Fruit fly (Drosophila melanogaster) whole organism, embryonic: ENCODE results near the gene CG1703.

Source experiments
- B-H1 ChIP-seq: fragments of 200-800 bp; sonication (Bioruptor generic); IDR thresholded peaks from 3 replicates; pipeline ENCODE4 v1.3.6; 2022; ENCODE audit warnings: missing biosample characterization, missing genetic modification characterization
- CG10366 ChIP-seq: fragments of 200-800 bp; sonication (Bioruptor generic); IDR thresholded peaks from 2 replicates; pipeline ENCODE4 v1.3.6; 2022; ENCODE audit warnings: missing biosample characterization, missing genetic modification characterization
- CG11696 ChIP-seq: fragments of 200-800 bp; sonication (Bioruptor generic); IDR thresholded peaks from 2 replicates; pipeline ENCODE4 v1.3.6; 2022; ENCODE audit warnings: missing biosample characterization, missing genetic modification characterization
- CG14667 ChIP-seq: fragments of 200-800 bp; sonication (Bioruptor generic); IDR thresholded peaks from 2 replicates; pipeline ENCODE4 v1.3.6; 2022; ENCODE audit warnings: missing biosample characterization, missing genetic modification characterization
- CG14710 ChIP-seq: fragments of 200-800 bp; sonication (Bioruptor generic); optimal IDR thresholded peaks from 3 replicates; lab custom pipeline; 2019; ENCODE audit warnings: missing biosample characterization, mild to moderate bottlenecking, missing genetic modification characterization, moderate library complexity
- CG1529 ChIP-seq: fragments of 200-800 bp; sonication (Bioruptor generic); optimal IDR thresholded peaks from 3 replicates; lab custom pipeline; 2018; ENCODE audit warnings: missing biosample characterization, missing genetic modification characterization
- CG16779 ChIP-seq: fragments of 200-800 bp; sonication (Bioruptor generic); IDR thresholded peaks from 2 replicates; pipeline ENCODE4 v1.3.6; 2022; ENCODE audit warnings: missing biosample characterization, missing genetic modification characterization
- CG16815 ChIP-seq: fragments of 200-800 bp; sonication (Bioruptor generic); optimal IDR thresholded peaks from 3 replicates; lab custom pipeline; 2017; ENCODE audit warnings: missing biosample characterization, mild to moderate bottlenecking, missing genetic modification characterization
- CG18262 ChIP-seq: fragments of 200-800 bp; optimal IDR thresholded peaks from 3 replicates; lab custom pipeline; 2019; ENCODE audit warnings: missing biosample characterization, mild to moderate bottlenecking, missing genetic modification characterization, moderate library complexity
- CG2678 ChIP-seq: fragments of 200-800 bp; sonication (Bioruptor generic); optimal IDR thresholded peaks from 3 replicates; lab custom pipeline; 2019; ENCODE audit warnings: missing biosample characterization, mild to moderate bottlenecking, missing genetic modification characterization, moderate library complexity
- CG3065 ChIP-seq: fragments of 200-800 bp; sonication (Bioruptor generic); optimal IDR thresholded peaks from 2 replicates; lab custom pipeline; 2016; ENCODE audit warnings: missing biosample characterization, missing genetic modification characterization
- CG3407 ChIP-seq: fragments of 200-800 bp; sonication (Bioruptor generic); optimal IDR thresholded peaks from 2 replicates; lab custom pipeline; 2018; ENCODE audit warnings: missing biosample characterization, mild to moderate bottlenecking, missing genetic modification characterization
- CG4328 ChIP-seq: fragments of 200-800 bp; sonication (Bioruptor generic); optimal IDR thresholded peaks from 3 replicates; lab custom pipeline; 2017; ENCODE audit warnings: missing biosample characterization, missing genetic modification reagents, missing genetic modification characterization
- CG4360 ChIP-seq: fragments of 200-800 bp; sonication (Bioruptor generic); IDR thresholded peaks from 2 replicates; pipeline ENCODE4 v1.3.6; 2022; ENCODE audit warnings: missing biosample characterization, missing genetic modification characterization
- CG4424 ChIP-seq: fragments of 200-800 bp; sonication (Bioruptor generic); optimal IDR thresholded peaks from 3 replicates; lab custom pipeline; 2016; ENCODE audit warnings: missing biosample characterization, missing genetic modification characterization
- CG7271 ChIP-seq: fragments of 200-800 bp; sonication (Bioruptor generic); optimal IDR thresholded peaks from 2 replicates; lab custom pipeline; 2018; ENCODE audit warnings: missing biosample characterization, mild to moderate bottlenecking, missing genetic modification characterization, moderate library complexity
- CG8765 ChIP-seq: fragments of 200-800 bp; sonication (Bioruptor generic); IDR thresholded peaks from 2 replicates; pipeline ENCODE4 v1.3.6; 2022; ENCODE audit warnings: missing biosample characterization, missing genetic modification characterization
- CG8924 ChIP-seq: fragments of 200-800 bp; optimal IDR thresholded peaks from 3 replicates; lab custom pipeline; 2019; ENCODE audit warnings: missing biosample characterization, mild to moderate bottlenecking, missing genetic modification characterization, moderate library complexity
- CG9817 ChIP-seq: fragments of 200-800 bp; sonication (Bioruptor generic); optimal IDR thresholded peaks from 2 replicates; lab custom pipeline; 2018; ENCODE audit warnings: missing biosample characterization, mild to moderate bottlenecking, missing genetic modification characterization, moderate library complexity
- Ets65A ChIP-seq: fragments of 200-800 bp; sonication (Bioruptor generic); peaks from one replicate; lab custom pipeline; 2016; ENCODE audit warnings: missing biosample characterization, missing genetic modification characterization
- Fer2 ChIP-seq: fragments of 200-800 bp; sonication (Bioruptor generic); optimal IDR thresholded peaks from 2 replicates; lab custom pipeline; 2018; ENCODE audit warnings: missing biosample characterization, mild to moderate bottlenecking, missing genetic modification characterization, moderate library complexity
- Fer3 ChIP-seq: fragments of 200-800 bp; sonication (Bioruptor generic); optimal IDR thresholded peaks from 2 replicates; lab custom pipeline; 2018; ENCODE audit warnings: missing biosample characterization, mild to moderate bottlenecking, missing genetic modification characterization, moderate library complexity
- HLH3B ChIP-seq: fragments of 200-800 bp; sonication (Bioruptor generic); IDR thresholded peaks from 2 replicates; pipeline ENCODE4 v1.3.6; 2022; ENCODE audit warnings: missing biosample characterization, missing genetic modification characterization
- HmgD ChIP-seq: fragments of 200-800 bp; sonication (Bioruptor generic); optimal IDR thresholded peaks from 3 replicates; lab custom pipeline; 2016; ENCODE audit warnings: missing biosample characterization, missing genetic modification characterization
- Hmr ChIP-seq: fragments of 200-800 bp; sonication (Bioruptor generic); optimal IDR thresholded peaks from 3 replicates; lab custom pipeline; 2017; ENCODE audit warnings: mild to moderate bottlenecking, missing biosample characterization, missing genetic modification reagents, missing genetic modification characterization
- Jarid2 ChIP-seq: fragments of 200-800 bp; sonication (Bioruptor generic); optimal IDR thresholded peaks from 3 replicates; lab custom pipeline; 2017; ENCODE audit warnings: mild to moderate bottlenecking, missing biosample characterization, missing genetic modification reagents, missing genetic modification characterization
- MTF-1 ChIP-seq: fragments of 200-800 bp; sonication (Bioruptor generic); optimal IDR thresholded peaks from 2 replicates; lab custom pipeline; 2018; ENCODE audit warnings: missing biosample characterization, mild to moderate bottlenecking, missing genetic modification characterization, borderline replicate concordance
- Nf-YB ChIP-seq: fragments of 200-800 bp; sonication (Bioruptor generic); optimal IDR thresholded peaks from 3 replicates; lab custom pipeline; 2019; ENCODE audit warnings: missing biosample characterization, mild to moderate bottlenecking, missing genetic modification characterization, moderate library complexity
- Optix ChIP-seq: fragments of 200-800 bp; sonication (Bioruptor generic); IDR thresholded peaks from 3 replicates; pipeline ENCODE4 v1.3.6; 2022; ENCODE audit warnings: missing biosample characterization, missing genetic modification characterization
- Scr ChIP-seq: fragments of 200-800 bp; sonication (Bioruptor generic); IDR thresholded peaks from 2 replicates; pipeline ENCODE4 v1.3.6; 2022; ENCODE audit warnings: missing biosample characterization, missing genetic modification characterization; ENCODE audit not compliant: partially characterized antibody
- ab ChIP-seq: fragments of 200-800 bp; sonication (Bioruptor generic); optimal IDR thresholded peaks from 2 replicates; lab custom pipeline; 2016; ENCODE audit warnings: missing biosample characterization, missing genetic modification characterization
- ac ChIP-seq: fragments of 200-800 bp; sonication (Bioruptor generic); optimal IDR thresholded peaks from 3 replicates; lab custom pipeline; 2017; ENCODE audit warnings: missing biosample characterization, mild to moderate bottlenecking, missing genetic modification characterization
- ap ChIP-seq: fragments of 200-800 bp; sonication (Bioruptor generic); IDR thresholded peaks from 2 replicates; pipeline ENCODE4 v1.3.6; 2022; ENCODE audit warnings: missing biosample characterization, missing genetic modification characterization
- corto ChIP-seq: fragments of 200-800 bp; sonication (Bioruptor generic); optimal IDR thresholded peaks from 2 replicates; lab custom pipeline; 2016; ENCODE audit warnings: missing biosample characterization, mild to moderate bottlenecking, missing genetic modification characterization, moderate library complexity
- danr ChIP-seq: fragments of 200-800 bp; sonication (Bioruptor generic); IDR thresholded peaks from 2 replicates; pipeline ENCODE4 v1.3.6; 2022; ENCODE audit warnings: missing biosample characterization, missing genetic modification characterization
- dysf ChIP-seq: fragments of 200-800 bp; sonication (Bioruptor generic); IDR thresholded peaks from 3 replicates; pipeline ENCODE4 v1.3.6; 2022; ENCODE audit warnings: missing biosample characterization, missing genetic modification characterization
- ems ChIP-seq: fragments of 200-800 bp; sonication (Bioruptor generic); optimal IDR thresholded peaks from 3 replicates; lab custom pipeline; 2016; ENCODE audit warnings: missing biosample characterization, missing genetic modification characterization
- ewg ChIP-seq: fragments of 200-800 bp; sonication (Bioruptor generic); optimal IDR thresholded peaks from 3 replicates; lab custom pipeline; 2017; ENCODE audit warnings: mild to moderate bottlenecking, missing biosample characterization, missing genetic modification reagents, missing genetic modification characterization
- gt ChIP-seq: fragments of 200-800 bp; sonication (Bioruptor generic); IDR thresholded peaks from 2 replicates; pipeline ENCODE4 v1.3.6; 2022; ENCODE audit warnings: missing biosample characterization, missing genetic modification characterization
- hb ChIP-seq: fragments of 200-800 bp; sonication (Bioruptor generic); IDR thresholded peaks from 3 replicates; pipeline ENCODE4 v1.3.6; 2022; ENCODE audit warnings: missing biosample characterization, missing genetic modification characterization; ENCODE audit not compliant: partially characterized antibody
- inv ChIP-seq: fragments of 200-800 bp; sonication (Bioruptor generic); IDR thresholded peaks from 2 replicates; pipeline ENCODE4 v1.3.6; 2022; ENCODE audit warnings: missing biosample characterization, missing genetic modification characterization; ENCODE audit not compliant: partially characterized antibody
- kay ChIP-seq: fragments of 200-800 bp; sonication (Bioruptor generic); optimal IDR thresholded peaks from 2 replicates; lab custom pipeline; 2016; ENCODE audit warnings: missing biosample characterization, missing genetic modification characterization
- knrl ChIP-seq: fragments of 200-800 bp; sonication (Bioruptor generic); IDR thresholded peaks from 3 replicates; pipeline ENCODE4 v1.3.6; 2022; ENCODE audit warnings: missing biosample characterization, missing genetic modification characterization; ENCODE audit not compliant: partially characterized antibody
- luna ChIP-seq: fragments of 200-800 bp; sonication (Bioruptor generic); optimal IDR thresholded peaks from 2 replicates; lab custom pipeline; 2016; ENCODE audit warnings: missing biosample characterization, missing genetic modification characterization
- oc ChIP-seq: fragments of 200-800 bp; sonication (Bioruptor generic); optimal IDR thresholded peaks from 2 replicates; lab custom pipeline; 2018; ENCODE audit warnings: missing biosample characterization, mild to moderate bottlenecking, missing genetic modification characterization, moderate library complexity
- sqz ChIP-seq: fragments of 200-800 bp; sonication (Bioruptor generic); optimal IDR thresholded peaks from 3 replicates; lab custom pipeline; 2018; ENCODE audit warnings: missing biosample characterization, mild to moderate bottlenecking, missing genetic modification characterization
- tap ChIP-seq: fragments of 200-800 bp; optimal IDR thresholded peaks from 3 replicates; lab custom pipeline; 2019; ENCODE audit warnings: missing biosample characterization, mild to moderate bottlenecking, missing genetic modification characterization, moderate library complexity
- tll ChIP-seq, 2 experiments: fragments of 200-800 bp in 1 of 2; fragments of >200 bp in 1 of 2; sonication (Bioruptor generic) in 1 of 2; optimal IDR thresholded peaks; 2 replicates each; lab custom pipeline; 2017 to 2019; ENCODE audit warnings: missing biosample characterization in 2 of 2, missing genetic modification characterization in 2 of 2, mild to moderate bottlenecking in 1 of 2, moderate library complexity in 1 of 2
- unc-4 ChIP-seq: fragments of 200-800 bp; sonication (Bioruptor generic); IDR thresholded peaks from 2 replicates; pipeline ENCODE4 v1.3.6; 2022; ENCODE audit warnings: missing biosample characterization, missing genetic modification characterization; ENCODE audit not compliant: partially characterized antibody
- z ChIP-seq: fragments of 200-800 bp; sonication (Bioruptor generic); IDR thresholded peaks from 3 replicates; pipeline ENCODE4 v1.3.6; 2022; ENCODE audit warnings: missing biosample characterization, missing genetic modification characterization

Gene CG1703

dm6 chrX:11576540-11576939, 35.2 kb upstream of the CG1703 start, which contains the start of gene CG11695 (continued):
- TF ChIP-seq CG14667 (GFP tag; lab: Robert Waterston, UW), result peak; percentile 36; the same call in 1 of the 2 replicates
- TF ChIP-seq z, result no peak
- TF ChIP-seq Ets65A (GFP tag; lab: Kevin White, UChicago), result peak; percentile 70
- peak; percentile 58 for TF ChIP-seq CG4424
- no peak for TF ChIP-seq ac
- 0 out of 2 replicates have a peak, but pooled peaks have one; percentile 13 for TF ChIP-seq danr
- TF ChIP-seq Fer3, result peak; percentile 72
- TF ChIP-seq Nf-YB (GFP tag; lab: Kevin White, UChicago), result peak; percentile 26
- TF ChIP-seq corto (GFP tag; lab: Kevin White, UChicago), result no peak
- no peak for TF ChIP-seq HmgD (GFP tag; lab: Kevin White, UChicago)
- TF ChIP-seq luna (GFP tag; lab: Kevin White, UChicago), result no peak
- no peak for TF ChIP-seq CG3065
- TF ChIP-seq CG8924, result peak; percentile 51
- TF ChIP-seq sqz (GFP tag; lab: Kevin White, UChicago), result no peak
- TF ChIP-seq gt, result no peak
- peak; percentile 47 for TF ChIP-seq Fer2 (tag; lab: Kevin White, UChicago)
- TF ChIP-seq MTF-1 (GFP tag; lab: Kevin White, UChicago), result no peak
- peak; percentile 45; the same call in 2 of the 3 replicates for TF ChIP-seq B-H1 (GFP tag; lab: Robert Waterston, UW)
- TF ChIP-seq CG16815 (GFP tag; lab: Kevin White, UChicago), result peak; percentile 39
- peak; percentile 56 for TF ChIP-seq CG10366 (GFP tag; lab: Robert Waterston, UW)
- no peak for TF ChIP-seq unc-4
- TF ChIP-seq ems, result peak; percentile 25
- TF ChIP-seq CG4328 (GFP tag; lab: Kevin White, UChicago), result peak; percentile 75
- no peak for TF ChIP-seq ab (GFP tag; lab: Kevin White, UChicago)
- TF ChIP-seq tll (GFP tag; optimal IDR thresholded peaks at IDR 0.05; lab: Kevin White, UChicago), result no peak
- no peak for TF ChIP-seq CG4360 (GFP tag; lab: Robert Waterston, UW)
- peak; percentile 73 for TF ChIP-seq CG14710 (tag; lab: Kevin White, UChicago)
- TF ChIP-seq HLH3B (GFP tag; lab: Robert Waterston, UW), result peak; percentile 37; the same call in 1 of the 2 replicates
- 0 out of 2 replicates have a peak, but pooled peaks have one; percentile 7 for TF ChIP-seq ap (GFP tag; lab: Robert Waterston, UW)
- no peak for TF ChIP-seq CG3407 (GFP tag; lab: Kevin White, UChicago)
- peak; percentile 75 for TF ChIP-seq CG2678 (tag; lab: Kevin White, UChicago)
- peak; percentile 62 for TF ChIP-seq CG18262
- TF ChIP-seq CG9817 (tag; lab: Kevin White, UChicago), result peak; percentile 81
- no peak for TF ChIP-seq CG1529 (GFP tag; lab: Kevin White, UChicago)
- peak; percentile 18 for TF ChIP-seq ewg
- TF ChIP-seq tap, result peak; percentile 15
- TF ChIP-seq CG7271 (tag; lab: Kevin White, UChicago), result no peak
- peak; percentile 22 for TF ChIP-seq Jarid2 (GFP tag; lab: Kevin White, UChicago)
- TF ChIP-seq Optix (GFP tag; lab: Robert Waterston, UW), result no peak
- peak; percentile 76 for TF ChIP-seq dysf (GFP tag; lab: Robert Waterston, UW)
- TF ChIP-seq inv (GFP tag; lab: Robert Waterston, UW), result no peak
- TF ChIP-seq Hmr, result peak; percentile 62
- TF ChIP-seq CG11696 (GFP tag; lab: Robert Waterston, UW), result peak; percentile 45; the same call in 1 of the 2 replicates
- TF ChIP-seq oc, result no peak
- no peak for TF ChIP-seq knrl (GFP tag; lab: Robert Waterston, UW)
- TF ChIP-seq CG16779 (GFP tag; lab: Robert Waterston, UW), result no peak
- TF ChIP-seq kay, result peak; percentile 12
- TF ChIP-seq Scr (GFP tag; lab: Robert Waterston, UW), result peak; percentile 11; the same call in 1 of the 2 replicates
- TF ChIP-seq CG8765 (GFP tag; lab: Robert Waterston, UW), result peak; percentile 48; the same call in 1 of the 2 replicates
- TF ChIP-seq hb, result no peak
